Worm (Caenorhabditis elegans) whole organism, young adult: ENCODE results near the gene T02H6.8.
A peak's percentile ranks its signal among the peaks of the same experiment; 100 is the strongest.

Source experiments
- C06A6.2 ChIP-seq: fragments of 200-800 bp; sonication (Bioruptor generic); conservative IDR thresholded peaks from 2 replicates; pipeline ENCODE4 v1.3.6; 2022; ENCODE audit warnings: missing genetic modification characterization, missing compliant biosample characterization
- C17E4.6 ChIP-seq: fragments of 200-800 bp; sonication (Bioruptor generic); IDR thresholded peaks from 2 replicates; pipeline ENCODE4 v1.3.6; 2022; ENCODE audit warnings: missing genetic modification reagents, missing genetic modification characterization, missing compliant biosample characterization
- F33H1.4 ChIP-seq: fragments of 200-800 bp; sonication (Bioruptor generic); IDR thresholded peaks from 2 replicates; pipeline ENCODE4 v1.3.6; 2022; ENCODE audit warnings: missing genetic modification reagents, missing genetic modification characterization, missing compliant biosample characterization
- F39B2.1 ChIP-seq: fragments of 200-800 bp; sonication (Bioruptor generic); IDR thresholded peaks from 2 replicates; pipeline ENCODE4 v1.3.6; 2022; ENCODE audit warnings: missing genetic modification reagents, missing genetic modification characterization, missing compliant biosample characterization
- K11D2.4 ChIP-seq: fragments of 200-800 bp; sonication (Bioruptor generic); IDR thresholded peaks from 2 replicates; pipeline ENCODE4 v1.3.6; 2022; ENCODE audit warnings: missing genetic modification reagents, missing genetic modification characterization, missing compliant biosample characterization
- Y53G8AR.9 ChIP-seq: fragments of 200-800 bp; sonication (Bioruptor generic); conservative IDR thresholded peaks from 2 replicates; pipeline ENCODE4 v1.3.6; 2022; ENCODE audit warnings: missing genetic modification reagents, missing genetic modification characterization, missing compliant biosample characterization
- Y56A3A.18 ChIP-seq: fragments of 200-800 bp; sonication (Bioruptor generic); IDR thresholded peaks from 2 replicates; pipeline ENCODE4 v1.3.6; 2022; ENCODE audit warnings: missing genetic modification reagents, missing genetic modification characterization, missing compliant biosample characterization
- Y95B8A.8 ChIP-seq: fragments of 200-800 bp; sonication (Bioruptor generic); IDR thresholded peaks from 2 replicates; pipeline ENCODE4 v1.3.6; 2022; ENCODE audit warnings: missing genetic modification reagents, missing genetic modification characterization, missing compliant biosample characterization
- aptf-2 ChIP-seq: fragments of 200-800 bp; sonication (Bioruptor generic); conservative IDR thresholded peaks from 2 replicates; pipeline ENCODE4 v1.3.6; 2022; ENCODE audit warnings: missing genetic modification reagents, missing genetic modification characterization, missing compliant biosample characterization
- aptf-3 ChIP-seq: fragments of 200-800 bp; sonication (Bioruptor generic); IDR thresholded peaks from 2 replicates; pipeline ENCODE4 v1.3.6; 2022; ENCODE audit warnings: missing genetic modification characterization, missing compliant biosample characterization
- attf-3 ChIP-seq: fragments of 200-800 bp; sonication (Bioruptor generic); conservative IDR thresholded peaks from 2 replicates; pipeline ENCODE4 v1.3.6; 2022; ENCODE audit warnings: missing genetic modification reagents, missing genetic modification characterization, missing compliant biosample characterization
- attf-6 ChIP-seq: fragments of 200-800 bp; sonication (Bioruptor generic); IDR thresholded peaks from 2 replicates; pipeline ENCODE4 v1.3.6; 2022; ENCODE audit warnings: missing genetic modification reagents, missing genetic modification characterization, missing compliant biosample characterization
- bed-1 ChIP-seq: fragments of 200-800 bp; sonication (Bioruptor generic); IDR thresholded peaks from 2 replicates; pipeline ENCODE4 v1.3.6; 2022; ENCODE audit warnings: missing genetic modification reagents, missing genetic modification characterization, missing compliant biosample characterization
- cebp-2 ChIP-seq: fragments of 200-800 bp; sonication (Bioruptor generic); IDR thresholded peaks from 2 replicates; pipeline ENCODE4 v1.3.6; 2022; ENCODE audit warnings: missing genetic modification characterization, missing compliant biosample characterization
- ceh-100 ChIP-seq: fragments of 200-800 bp; sonication (Bioruptor generic); IDR thresholded peaks from 2 replicates; pipeline ENCODE4 v1.3.6; 2022; ENCODE audit warnings: missing genetic modification reagents, missing genetic modification characterization, missing compliant biosample characterization
- ceh-40 ChIP-seq: fragments of 200-800 bp; sonication (Bioruptor generic); IDR thresholded peaks from 2 replicates; pipeline ENCODE4 v1.3.6; 2022; ENCODE audit warnings: missing genetic modification characterization, missing compliant biosample characterization
- ceh-58 ChIP-seq: fragments of 200-800 bp; sonication (Bioruptor generic); IDR thresholded peaks from 2 replicates; pipeline ENCODE4 v1.3.6; 2022; ENCODE audit warnings: missing genetic modification characterization, missing compliant biosample characterization
- ceh-91 ChIP-seq: fragments of 200-800 bp; sonication (Bioruptor generic); IDR thresholded peaks from 2 replicates; pipeline ENCODE4 v1.3.6; 2022; ENCODE audit warnings: missing genetic modification reagents, missing genetic modification characterization, missing compliant biosample characterization
- dox-1 ChIP-seq: fragments of 200-800 bp; sonication (Bioruptor generic); IDR thresholded peaks from 2 replicates; pipeline ENCODE4 v1.3.6; 2022; ENCODE audit warnings: missing genetic modification reagents, missing genetic modification characterization, missing compliant biosample characterization
- egl-18 ChIP-seq: fragments of 200-800 bp; sonication (Bioruptor generic); IDR thresholded peaks from 2 replicates; pipeline ENCODE4 v1.3.6; 2022; ENCODE audit warnings: missing genetic modification reagents, missing genetic modification characterization, missing compliant biosample characterization
- egl-44 ChIP-seq: fragments of 200-800 bp; sonication (Bioruptor generic); IDR thresholded peaks from 2 replicates; pipeline ENCODE4 v1.3.6; 2022; ENCODE audit warnings: missing genetic modification reagents, missing genetic modification characterization, missing compliant biosample characterization
- egrh-3 ChIP-seq: fragments of 200-800 bp; sonication (Bioruptor generic); IDR thresholded peaks from 2 replicates; pipeline ENCODE4 v1.3.6; 2022; ENCODE audit warnings: missing genetic modification reagents, missing genetic modification characterization, missing compliant biosample characterization
- hmg-20 ChIP-seq: fragments of 200-800 bp; sonication (Bioruptor generic); IDR thresholded peaks from 2 replicates; pipeline ENCODE4 v1.3.6; 2022; ENCODE audit warnings: missing genetic modification reagents, missing genetic modification characterization, missing compliant biosample characterization
- hsf-1 ChIP-seq: fragments of 200-800 bp; sonication (Bioruptor generic); IDR thresholded peaks from 2 replicates; pipeline ENCODE4 v1.3.6; 2022; ENCODE audit warnings: missing genetic modification reagents, missing genetic modification characterization, missing compliant biosample characterization
- lag-1 ChIP-seq: fragments of 200-800 bp; sonication (Bioruptor generic); IDR thresholded peaks from 2 replicates; pipeline ENCODE4 v1.3.6; 2022; ENCODE audit warnings: missing genetic modification reagents, missing genetic modification characterization, missing compliant biosample characterization
- let-526 ChIP-seq: fragments of 200-800 bp; sonication (Bioruptor generic); IDR thresholded peaks from 2 replicates; pipeline ENCODE4 v1.3.6; 2022; ENCODE audit warnings: missing genetic modification reagents, missing genetic modification characterization, missing compliant biosample characterization
- lin-26 ChIP-seq: fragments of 200-800 bp; sonication (Bioruptor generic); IDR thresholded peaks from 2 replicates; pipeline ENCODE4 v1.3.6; 2022; ENCODE audit warnings: missing genetic modification reagents, missing genetic modification characterization, missing compliant biosample characterization
- madf-3 ChIP-seq: fragments of 200-800 bp; sonication (Bioruptor generic); IDR thresholded peaks from 2 replicates; pipeline ENCODE4 v1.3.6; 2022; ENCODE audit warnings: missing genetic modification reagents, missing genetic modification characterization, missing compliant biosample characterization
- madf-6 ChIP-seq: fragments of 200-800 bp; sonication (Bioruptor generic); IDR thresholded peaks from 2 replicates; pipeline ENCODE4 v1.3.6; 2022; ENCODE audit warnings: missing genetic modification reagents, missing genetic modification characterization, missing compliant biosample characterization
- madf-8 ChIP-seq: fragments of 200-800 bp; sonication (Bioruptor generic); conservative IDR thresholded peaks from 2 replicates; pipeline ENCODE4 v1.3.6; 2022; ENCODE audit warnings: missing genetic modification reagents, missing genetic modification characterization, missing compliant biosample characterization
- mcd-1 ChIP-seq: fragments of 200-800 bp; sonication (Bioruptor generic); IDR thresholded peaks from 2 replicates; pipeline ENCODE4 v1.3.6; 2022; ENCODE audit warnings: missing genetic modification reagents, missing genetic modification characterization, missing compliant biosample characterization
- nfya-2 ChIP-seq: fragments of 200-800 bp; sonication (Bioruptor generic); IDR thresholded peaks from 2 replicates; pipeline ENCODE4 v1.3.6; 2022; ENCODE audit warnings: missing genetic modification reagents, missing genetic modification characterization, missing compliant biosample characterization
- ztf-25 ChIP-seq: fragments of 200-800 bp; sonication (Bioruptor generic); IDR thresholded peaks from 2 replicates; pipeline ENCODE4 v1.3.6; 2022; ENCODE audit warnings: missing genetic modification reagents, missing genetic modification characterization, missing compliant biosample characterization
- ztf-28 ChIP-seq: fragments of 200-800 bp; sonication (Bioruptor generic); IDR thresholded peaks from 2 replicates; pipeline ENCODE4 v1.3.6; 2022; ENCODE audit warnings: missing genetic modification reagents, missing genetic modification characterization, missing compliant biosample characterization
- ztf-6 ChIP-seq: fragments of 200-800 bp; sonication (Bioruptor generic); IDR thresholded peaks from 2 replicates; pipeline ENCODE4 v1.3.6; 2022; ENCODE audit warnings: missing genetic modification reagents, missing genetic modification characterization, missing compliant biosample characterization

T02H6.8 gene

DNA sequence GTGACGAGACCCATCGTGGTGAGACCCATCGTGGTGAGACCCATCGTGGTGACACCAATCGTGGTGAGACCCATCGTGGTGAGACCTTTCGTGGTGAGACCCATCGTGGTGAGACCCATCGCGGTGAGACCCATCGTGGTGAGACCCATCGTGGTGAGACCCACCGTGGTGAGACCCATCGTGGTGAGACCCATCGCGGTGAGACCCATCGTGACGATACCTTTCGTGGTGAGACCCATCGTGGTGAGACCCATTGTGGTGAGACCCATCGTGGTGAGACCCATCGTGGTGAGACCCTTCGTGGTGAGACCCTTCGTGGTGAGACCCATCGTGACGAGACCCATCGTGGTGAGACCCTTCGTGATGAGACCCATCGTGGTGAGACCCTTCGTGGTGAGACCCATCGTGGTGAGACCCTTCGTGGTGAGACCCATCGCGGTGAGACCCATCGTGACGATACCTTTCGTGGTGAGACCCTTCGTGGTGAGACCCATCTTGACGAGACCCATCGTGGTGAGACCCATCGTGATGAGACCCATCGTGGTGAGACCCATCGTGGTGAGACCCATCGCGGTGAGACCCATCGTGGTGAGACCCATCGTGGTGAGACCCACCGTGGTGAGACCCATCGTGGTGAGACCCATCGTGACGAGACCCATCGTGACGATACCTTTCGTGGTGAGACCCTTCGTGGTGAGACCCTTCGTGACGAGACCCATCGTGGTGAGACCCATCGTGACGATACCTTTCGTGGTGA is 16.3 kb downstream of the T02H6.8 start:
- TF ChIP-seq madf-6 (GFP tag; lab: Robert Waterston, UW) = 0 out of 2 replicates have a peak, but pooled peaks have one; percentile 18
- 0 out of 2 replicates have a peak, but pooled peaks have one; percentile 27 for TF ChIP-seq attf-6 (GFP tag; lab: Robert Waterston, UW)
- TF ChIP-seq let-526 (GFP tag; lab: Robert Waterston, UW) = 0 out of 2 replicates have a peak, but pooled peaks have one; percentile 47
- peak; percentile 84; the same call in 1 of the 2 replicates for TF ChIP-seq cebp-2 (GFP tag; lab: Robert Waterston, UW)
- TF ChIP-seq K11D2.4 = 0 out of 2 replicates have a peak, but pooled peaks have one; percentile 44
- TF ChIP-seq ceh-58 (GFP tag; lab: Robert Waterston, UW) = peak; percentile 98
- peak; percentile 12; the same call in 1 of the 2 replicates for TF ChIP-seq Y56A3A.18 (GFP tag; lab: Robert Waterston, UW)
- TF ChIP-seq ztf-28 (GFP tag; lab: Robert Waterston, UW) = peak; percentile 79
- peak; percentile 81; the same call in 1 of the 2 replicates for TF ChIP-seq egrh-3 (GFP tag; lab: Robert Waterston, UW)
- TF ChIP-seq F33H1.4 (GFP tag; lab: Robert Waterston, UW) = peak; percentile 78
- peak; percentile 73; the same call in 1 of the 2 replicates for TF ChIP-seq hsf-1 (GFP tag; lab: Robert Waterston, UW)
- peak; percentile 31 for TF ChIP-seq madf-8
- 0 out of 2 replicates have a peak, but pooled peaks have one; percentile 75 for TF ChIP-seq aptf-3 (GFP tag; lab: Robert Waterston, UW)
- TF ChIP-seq C06A6.2 (GFP tag; lab: Robert Waterston, UW) = peak; percentile 46; the same call in 1 of the 2 replicates
- peak; percentile 74; the same call in 1 of the 2 replicates for TF ChIP-seq egl-18
- 0 out of 2 replicates have a peak, but pooled peaks have one; percentile 20 for TF ChIP-seq Y95B8A.8 (GFP tag; lab: Robert Waterston, UW)
- TF ChIP-seq lag-1 (GFP tag; lab: Robert Waterston, UW) = peak; percentile 87; the same call in 1 of the 2 replicates
- 0 out of 2 replicates have a peak, but pooled peaks have one; percentile 75 for TF ChIP-seq egl-44 (GFP tag; lab: Robert Waterston, UW)
- 0 out of 2 replicates have a peak, but pooled peaks have one; percentile 8 for TF ChIP-seq attf-3 (GFP tag; lab: Robert Waterston, UW)
- peak; percentile 93 for TF ChIP-seq madf-3 (GFP tag; lab: Robert Waterston, UW)
- TF ChIP-seq dox-1 (GFP tag; lab: Robert Waterston, UW) = peak; percentile 51; the same call in 1 of the 2 replicates
- peak; percentile 88; the same call in 1 of the 2 replicates for TF ChIP-seq bed-1 (GFP tag; lab: Robert Waterston, UW)
- TF ChIP-seq hmg-20 (GFP tag; lab: Robert Waterston, UW) = 0 out of 2 replicates have a peak, but pooled peaks have one; percentile 32
- TF ChIP-seq nfya-2 (GFP tag; lab: Robert Waterston, UW) = 0 out of 2 replicates have a peak, but pooled peaks have one; percentile 74
- 0 out of 2 replicates have a peak, but pooled peaks have one; percentile 13 for TF ChIP-seq aptf-2 (GFP tag; lab: Robert Waterston, UW)
- 0 out of 2 replicates have a peak, but pooled peaks have one; percentile 10 for TF ChIP-seq mcd-1 (GFP tag; lab: Robert Waterston, UW)
- TF ChIP-seq lin-26 (GFP tag; lab: Robert Waterston, UW) = peak; percentile 73
- peak; percentile 85 for TF ChIP-seq Y53G8AR.9 (GFP tag; lab: Robert Waterston, UW)
- peak; percentile 64; the same call in 1 of the 2 replicates for TF ChIP-seq ztf-25 (GFP tag; lab: Robert Waterston, UW)
- TF ChIP-seq C17E4.6 (GFP tag; lab: Robert Waterston, UW) = 0 out of 2 replicates have a peak, but pooled peaks have one; percentile 22
- TF ChIP-seq ceh-100 = 0 out of 2 replicates have a peak, but pooled peaks have one; percentile 31
- peak; percentile 41; the same call in 1 of the 2 replicates for TF ChIP-seq ceh-91 (GFP tag; lab: Robert Waterston, UW)
- TF ChIP-seq F39B2.1 (GFP tag; lab: Robert Waterston, UW) = peak; percentile 78; the same call in 1 of the 2 replicates
- 0 out of 2 replicates have a peak, but pooled peaks have one; percentile 54 for TF ChIP-seq ztf-6 (GFP tag; lab: Robert Waterston, UW)
- TF ChIP-seq ceh-40 (GFP tag; lab: Robert Waterston, UW) = peak; percentile 59; the same call in 1 of the 2 replicates
